Worm (Caenorhabditis elegans): Measurements from ENCODE around the gene Y7A5A.20.

Y7A5A.20 gene

DNA sequence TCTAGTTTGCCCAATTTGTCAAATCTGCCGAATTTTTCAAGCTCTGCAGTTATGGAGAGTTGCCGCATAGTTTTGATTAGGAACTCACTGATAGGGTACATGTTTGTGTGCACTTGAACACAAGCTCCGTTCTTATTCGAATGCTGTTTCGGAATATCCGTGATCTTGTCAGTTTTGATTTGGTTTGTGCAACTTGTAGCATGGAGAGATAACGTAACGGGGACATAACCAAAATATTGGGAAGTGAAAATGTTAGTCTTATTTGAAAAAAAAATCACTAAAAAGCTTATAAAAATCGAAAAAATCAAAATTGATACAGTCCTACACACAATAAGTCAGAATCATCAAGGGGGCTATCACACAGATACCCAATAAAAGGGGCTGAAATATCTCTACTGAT lies 46.1 kb upstream of the Y7A5A.20 start, which contains the start of gene Y7A5A.24:
Gene Y7A5A.24 (minus strand): TSS at position 101 of the 400 bp plus-strand sequence.
- TF ChIP-seq Y55F3AM.14 (GFP tag; optimal IDR thresholded peaks at IDR 0.05) (no peak), ZK546.5 (tag; optimal IDR thresholded peaks at IDR 0.05) (no peak), nhr-23 (tag; optimal IDR thresholded peaks at IDR 0.05) (no peak), fos-1 (tag; optimal IDR thresholded peaks at IDR 0.05) (no peak), mab-5 (tag; optimal IDR thresholded peaks at IDR 0.05) (no peak), ztf-4 (tag; optimal IDR thresholded peaks at IDR 0.05) (no peak), mdl-1 (tag; optimal IDR thresholded peaks at IDR 0.05) (no peak)

DNA sequence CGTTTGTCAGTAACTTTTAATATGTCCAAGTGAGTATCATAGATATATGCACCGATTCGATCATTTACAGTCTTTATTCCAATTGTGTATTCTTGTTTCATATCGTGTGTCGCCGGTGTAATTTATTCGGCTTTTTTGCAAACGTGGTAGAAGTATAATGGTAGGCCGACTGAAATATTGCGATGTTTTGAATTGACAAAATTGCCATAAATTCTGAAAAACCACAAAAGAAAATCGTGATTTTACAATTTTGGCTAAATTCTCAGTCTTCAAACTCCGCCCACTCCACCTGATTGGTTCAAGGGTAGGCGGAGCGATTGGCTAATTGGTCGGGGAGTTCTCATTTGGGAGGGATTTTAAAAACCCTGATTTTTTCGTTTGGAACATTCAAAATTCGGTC lies 43.6 kb upstream of the Y7A5A.20 start, which contains the start of gene Y7A5A.3:
Gene Y7A5A.3 (minus strand): TSS at position 101 of the 400 bp plus-strand sequence.
- no peak for TF ChIP-seq crh-2 (tag; optimal IDR thresholded peaks at IDR 0.05)
- no peak for TF ChIP-seq F13H6.1 (tag; optimal IDR thresholded peaks at IDR 0.05)
- TF ChIP-seq egl-27 (tag; optimal IDR thresholded peaks at IDR 0.05) = no peak
- no peak for TF ChIP-seq ama-1 (optimal IDR thresholded peaks at IDR 0.05)
- TF ChIP-seq R02D3.7 (tag; optimal IDR thresholded peaks at IDR 0.05) = no peak
- no peak for TF ChIP-seq elt-1 (tag; optimal IDR thresholded peaks at IDR 0.05)
- TF ChIP-seq C34F6.9 (tag; optimal IDR thresholded peaks at IDR 0.05) = no peak

ce11 chrX:15786726-15787125 lies 41.4 kb upstream of the Y7A5A.20 start, which contains the start of gene Y7A5A.5:
Gene Y7A5A.5, minus strand, starts transcription at chrX:15786826.
- TF ChIP-seq blmp-1 (tag; optimal IDR thresholded peaks at IDR 0.05; ENCODE audit: insufficient read depth) (no peak), dmd-4 (tag; optimal IDR thresholded peaks at IDR 0.05) (no peak), ztf-4 (tag; optimal IDR thresholded peaks at IDR 0.05) (no peak), ztf-1 (GFP tag; conservative IDR thresholded peaks at IDR 0.05) (no peak), crh-2 (tag; optimal IDR thresholded peaks at IDR 0.05) (no peak)

- TF ChIP-seq unc-55 (GFP tag; optimal IDR thresholded peaks at IDR 0.05) = no peak
- TF ChIP-seq sma-3 (GFP tag; optimal IDR thresholded peaks at IDR 0.05) = no peak
- no peak for TF ChIP-seq zag-1 (tag; optimal IDR thresholded peaks at IDR 0.05)
- no peak for TF ChIP-seq sem-4 (tag; optimal IDR thresholded peaks at IDR 0.05)
- no peak for TF ChIP-seq unc-62 (GFP tag; optimal IDR thresholded peaks at IDR 0.05)
Observed at ce11 chrX:15794977-15795376, 33.2 kb upstream of the Y7A5A.20 start, which contains the start of gene Y7A5A.10. Gene Y7A5A.10, minus strand, starts transcription at chrX:15795077.

- no peak for TF ChIP-seq ceh-82 (tag; optimal IDR thresholded peaks at IDR 0.05)
- TF ChIP-seq blmp-1 (tag; optimal IDR thresholded peaks at IDR 0.05; ENCODE audit: insufficient read depth) = no peak
- no peak for TF ChIP-seq ama-1 (optimal IDR thresholded peaks at IDR 0.05)
- no peak for TF ChIP-seq Y55F3AM.14 (GFP tag; optimal IDR thresholded peaks at IDR 0.05)
- TF ChIP-seq nhr-21 (tag; optimal IDR thresholded peaks at IDR 0.05) = peak; percentile 59
- no peak for TF ChIP-seq fos-1 (tag; optimal IDR thresholded peaks at IDR 0.05)
- TF ChIP-seq sma-3 (GFP tag; optimal IDR thresholded peaks at IDR 0.05) = peak; percentile 10
- no peak for TF ChIP-seq nhr-77 (tag; optimal IDR thresholded peaks at IDR 0.05)
- no peak for TF ChIP-seq C34F6.9 (tag; optimal IDR thresholded peaks at IDR 0.05)
- no peak for TF ChIP-seq ztf-1 (GFP tag; conservative IDR thresholded peaks at IDR 0.05)
- TF ChIP-seq nhr-12 (tag; optimal IDR thresholded peaks at IDR 0.05) = no peak
- no peak for TF ChIP-seq mab-5 (tag; optimal IDR thresholded peaks at IDR 0.05)
- no peak for TF ChIP-seq lin-39 (tag; optimal IDR thresholded peaks at IDR 0.05)
- no peak for TF ChIP-seq ztf-11 (tag; optimal IDR thresholded peaks at IDR 0.05)
- TF ChIP-seq alr-1 (tag; optimal IDR thresholded peaks at IDR 0.05) = no peak
- no peak for TF ChIP-seq nhr-129 (tag; optimal IDR thresholded peaks at IDR 0.05)
- TF ChIP-seq unc-55 (GFP tag; optimal IDR thresholded peaks at IDR 0.05) = no peak
Observed at ce11 chrX:15796633-15797032, 31.5 kb upstream of the Y7A5A.20 start.

DNA sequence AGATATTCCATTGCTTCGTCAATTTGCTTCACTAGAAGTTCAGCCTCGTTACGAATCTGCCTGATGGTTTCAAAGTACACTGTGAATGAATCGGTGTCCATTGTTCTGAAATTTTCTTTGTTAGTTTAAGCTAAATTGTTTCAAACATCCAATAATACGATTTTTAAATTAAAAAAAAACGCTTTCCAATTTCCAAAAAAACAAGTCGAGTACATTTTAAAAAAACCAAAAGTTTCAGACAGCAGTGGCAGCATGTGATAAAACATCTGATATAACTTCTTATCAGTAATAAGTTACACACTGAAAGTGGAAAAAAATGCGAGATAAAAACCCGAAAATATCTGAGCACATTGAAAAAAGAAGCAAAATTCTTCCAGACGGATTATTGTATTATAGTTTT lies 28.6 kb upstream of the Y7A5A.20 start, which contains the start of gene Y7A5A.6:
Gene Y7A5A.6 (minus strand): TSS at position 101 of the 400 bp plus-strand sequence.
- TF ChIP-seq nhr-23 (tag; optimal IDR thresholded peaks at IDR 0.05) (no peak), Y55F3AM.14 (GFP tag; optimal IDR thresholded peaks at IDR 0.05) (no peak)

ce11 chrX:15801827-15802226 lies 26.3 kb upstream of the Y7A5A.20 start:
- TF ChIP-seq F13H6.1 (tag; optimal IDR thresholded peaks at IDR 0.05) (no peak), crh-2 (tag; optimal IDR thresholded peaks at IDR 0.05) (no peak), unc-62 (GFP tag; optimal IDR thresholded peaks at IDR 0.05) (no peak), fos-1 (tag; optimal IDR thresholded peaks at IDR 0.05) (no peak), skn-1 (tag; optimal IDR thresholded peaks at IDR 0.05) (no peak), nhr-25 (tag; optimal IDR thresholded peaks at IDR 0.05) (no peak)

Measured in whole organism, L2 larva.